Fruit fly (Drosophila melanogaster): ENCODE measurements around the gene GluRIIC.
A peak's percentile ranks its signal among the peaks of the same experiment; 100 is the strongest.

GluRIIC gene

dm6 chr2L:889799-890198 is 24.1 kb upstream of the GluRIIC start (continued):
- no peak for TF ChIP-seq fd64A (GFP tag; optimal IDR thresholded peaks at IDR 0.05)
- peak; percentile 54; the same call in 1 of the 2 replicates for TF ChIP-seq Atf6 (GFP tag; IDR thresholded peaks at IDR 0.05)
- TF ChIP-seq Taf1 (GFP tag; IDR thresholded peaks at IDR 0.05) = peak; percentile 26; the same call in 1 of the 2 replicates
- no peak for TF ChIP-seq sc (optimal IDR thresholded peaks at IDR 0.05)
- peak; percentile 22 for TF ChIP-seq sc (GFP tag; optimal IDR thresholded peaks at IDR 0.05)
- TF ChIP-seq CG3726 (GFP tag; IDR thresholded peaks at IDR 0.05) = 0 out of 3 replicates have a peak, but pooled peaks have one; percentile 35
- TF ChIP-seq CG11456 (GFP tag; IDR thresholded peaks at IDR 0.05) = 0 out of 3 replicates have a peak, but pooled peaks have one; percentile 60
- TF ChIP-seq CG9215 (GFP tag; IDR thresholded peaks at IDR 0.05) = peak; percentile 36
- TF ChIP-seq Chrac-16 (GFP tag; optimal IDR thresholded peaks at IDR 0.05) = peak; percentile 42
- peak; percentile 35; the same call in 1 of the 2 replicates for TF ChIP-seq E2f2 (GFP tag; IDR thresholded peaks at IDR 0.05)
- TF ChIP-seq CG12769 (tag; optimal IDR thresholded peaks at IDR 0.05) = peak; percentile 75
- no peak for TF ChIP-seq gsb (GFP tag; IDR thresholded peaks at IDR 0.05)
- TF ChIP-seq CG9817 (tag; optimal IDR thresholded peaks at IDR 0.05) = peak; percentile 17
- TF ChIP-seq schlank (tag; optimal IDR thresholded peaks at IDR 0.05) = no peak
- TF ChIP-seq ro (GFP tag; IDR thresholded peaks at IDR 0.05) = no peak
- peak in 1 of 2 experiments; percentile 6 for TF ChIP-seq chif (GFP tag; optimal IDR thresholded peaks at IDR 0.05)
- peak; percentile 34 for TF ChIP-seq lab (GFP tag; optimal IDR thresholded peaks at IDR 0.05)
- TF ChIP-seq Ptx1 (GFP tag; IDR thresholded peaks at IDR 0.05) = peak; percentile 27; the same call in 1 of the 2 replicates
- TF ChIP-seq CG18599 (GFP tag; optimal IDR thresholded peaks at IDR 0.05) = peak; percentile 40
- no peak for TF ChIP-seq so (GFP tag; IDR thresholded peaks at IDR 0.05)
- no peak for TF ChIP-seq bsh (GFP tag; optimal IDR thresholded peaks at IDR 0.05)
- TF ChIP-seq gem (tag; optimal IDR thresholded peaks at IDR 0.05) = peak; percentile 56
- no peak for TF ChIP-seq CG31224 (GFP tag; IDR thresholded peaks at IDR 0.05)
- TF ChIP-seq C15 (GFP tag; IDR thresholded peaks at IDR 0.05) = no peak
- TF ChIP-seq CG12236 (GFP tag; optimal IDR thresholded peaks at IDR 0.05) = no peak
- peak; percentile 3 for TF ChIP-seq CG11504 (tag; optimal IDR thresholded peaks at IDR 0.05)
- TF ChIP-seq ken (GFP tag; IDR thresholded peaks at IDR 0.05) = 0 out of 3 replicates have a peak, but pooled peaks have one; percentile 44
- no peak for TF ChIP-seq CG18764 (GFP tag; optimal IDR thresholded peaks at IDR 0.05)
- peak; percentile 25 for TF ChIP-seq mam (GFP tag; optimal IDR thresholded peaks at IDR 0.05)
- TF ChIP-seq CG4282 (GFP tag; optimal IDR thresholded peaks at IDR 0.05) = no peak
- peak; percentile 18 for TF ChIP-seq CG9437 (GFP tag; optimal IDR thresholded peaks at IDR 0.05)
- TF ChIP-seq fru (optimal IDR thresholded peaks at IDR 0.05) = no peak
- TF ChIP-seq Aef1 (GFP tag; IDR thresholded peaks at IDR 0.05) = peak; percentile 43; the same call in 1 of the 3 replicates
- no peak for TF ChIP-seq CG16815 (GFP tag; optimal IDR thresholded peaks at IDR 0.05)
- peak; percentile 63 for TF ChIP-seq CG17328 (GFP tag; IDR thresholded peaks at IDR 0.05)
- peak; percentile 54 for TF ChIP-seq CG6689 (GFP tag; IDR thresholded peaks at IDR 0.05)
- no peak for TF ChIP-seq insv (GFP tag; optimal IDR thresholded peaks at IDR 0.05)
- TF ChIP-seq Oaz (GFP tag; IDR thresholded peaks at IDR 0.05) = peak; percentile 70
- TF ChIP-seq CG10979 (tag; optimal IDR thresholded peaks at IDR 0.05) = no peak
- TF ChIP-seq ERR (GFP tag; optimal IDR thresholded peaks at IDR 0.05) = no peak
- no peak for TF ChIP-seq br (optimal IDR thresholded peaks at IDR 0.05)
- TF ChIP-seq Sox100B (GFP tag; optimal IDR thresholded peaks at IDR 0.05) = no peak
- peak; percentile 36; the same call in 1 of the 3 replicates for TF ChIP-seq CG34422 (GFP tag; IDR thresholded peaks at IDR 0.05)
- TF ChIP-seq nerfin-2 (GFP tag; IDR thresholded peaks at IDR 0.05; ENCODE audit: partially characterized antibody) = no peak
- no peak for TF ChIP-seq trh (GFP tag; optimal IDR thresholded peaks at IDR 0.05)
- 0 out of 2 replicates have a peak, but pooled peaks have one; percentile 29 for TF ChIP-seq Awh (GFP tag; IDR thresholded peaks at IDR 0.05)
- TF ChIP-seq CG14710 (tag; optimal IDR thresholded peaks at IDR 0.05) = no peak
- TF ChIP-seq CG14014 (GFP tag; IDR thresholded peaks at IDR 0.05) = peak; percentile 46; the same call in 1 of the 2 replicates
- peak; percentile 33 for TF ChIP-seq lmd (GFP tag; IDR thresholded peaks at IDR 0.05)
- peak; percentile 50; the same call in 1 of the 3 replicates for TF ChIP-seq otp (GFP tag; IDR thresholded peaks at IDR 0.05)
- TF ChIP-seq slou (GFP tag; optimal IDR thresholded peaks at IDR 0.05) = no peak
- TF ChIP-seq Hey (tag; optimal IDR thresholded peaks at IDR 0.05) = no peak
